Worm (Caenorhabditis elegans) whole organism, late embryonic: ENCODE data around the gene chtb-2.

Experiments
- C08G9.2 ChIP-seq: sonication (generic microtip); optimal IDR thresholded peaks from 2 replicates; lab custom pipeline; 2016; ENCODE audit warnings: mild to moderate bottlenecking, missing genetic modification characterization, moderate library complexity, missing compliant biosample characterization
- K02D7.2 ChIP-seq: sonication (generic microtip); optimal IDR thresholded peaks from 2 replicates; lab custom pipeline; 2017; ENCODE audit warnings: mild to moderate bottlenecking, missing genetic modification characterization, missing compliant biosample characterization
- ceh-19 ChIP-seq: fragments of 200-800 bp; sonication (Bioruptor generic); optimal IDR thresholded peaks from 2 replicates; lab custom pipeline; 2018; ENCODE audit warnings: mild to moderate bottlenecking, missing genetic modification characterization, missing compliant biosample characterization
- ceh-24 ChIP-seq: sonication (generic microtip); optimal IDR thresholded peaks from 2 replicates; lab custom pipeline; 2016; ENCODE audit warnings: mild to moderate bottlenecking, missing genetic modification characterization, missing compliant biosample characterization
- ceh-30 ChIP-seq: fragments of 150-350 bp; optimal IDR thresholded peaks from 2 replicates; lab custom pipeline; 2014; ENCODE audit warnings: missing biosample characterization, missing genetic modification characterization
- ceh-31 ChIP-seq: sonication (generic microtip); optimal IDR thresholded peaks from 2 replicates; lab custom pipeline; 2016; ENCODE audit warnings: missing genetic modification characterization, missing compliant biosample characterization
- ceh-34 ChIP-seq: sonication (generic microtip); optimal IDR thresholded peaks from 2 replicates; lab custom pipeline; 2016; ENCODE audit warnings: mild to moderate bottlenecking, missing genetic modification characterization, missing compliant biosample characterization
- ceh-48 ChIP-seq: sonication (generic microtip); optimal IDR thresholded peaks from 2 replicates; lab custom pipeline; 2016; ENCODE audit warnings: missing genetic modification characterization, inconsistent platforms, missing compliant biosample characterization
- ceh-6 ChIP-seq: fragments of 200-800 bp; sonication (Bioruptor generic); optimal IDR thresholded peaks from 2 replicates; lab custom pipeline; 2018; ENCODE audit warnings: mild to moderate bottlenecking, missing genetic modification characterization, missing compliant biosample characterization
- ceh-9 ChIP-seq: sonication (generic microtip); optimal IDR thresholded peaks from 2 replicates; lab custom pipeline; 2016; ENCODE audit warnings: mild to moderate bottlenecking, missing genetic modification characterization, inconsistent platforms, missing compliant biosample characterization
- che-1 ChIP-seq: sonication (generic microtip); optimal IDR thresholded peaks from 2 replicates; lab custom pipeline; 2016; ENCODE audit warnings: mild to moderate bottlenecking, missing genetic modification characterization, missing compliant biosample characterization
- dmd-4 ChIP-seq: sonication (generic microtip); optimal IDR thresholded peaks from 2 replicates; lab custom pipeline; 2016; ENCODE audit warnings: borderline replicate concordance, missing genetic modification characterization, missing compliant biosample characterization
- dve-1 ChIP-seq: sonication (generic microtip); optimal IDR thresholded peaks from 2 replicates; lab custom pipeline; 2017; ENCODE audit warnings: antibody characterized with exemption, mild to moderate bottlenecking, missing genetic modification characterization, missing compliant biosample characterization
- elt-2 ChIP-seq: sonication (generic microtip); optimal IDR thresholded peaks from 2 replicates; lab custom pipeline; 2016; ENCODE audit warnings: missing genetic modification reagents, missing genetic modification characterization, missing compliant biosample characterization
- eyg-1 ChIP-seq: sonication (generic microtip); optimal IDR thresholded peaks from 2 replicates; lab custom pipeline; 2016; ENCODE audit warnings: missing genotype, missing genetic modification characterization, missing compliant biosample characterization
- fax-1 ChIP-seq: sonication (generic microtip); optimal IDR thresholded peaks from 2 replicates; lab custom pipeline; 2016; ENCODE audit warnings: missing genotype, missing genetic modification characterization, missing compliant biosample characterization
- hlh-13 ChIP-seq: fragments of 200-800 bp; sonication (Bioruptor generic); optimal IDR thresholded peaks from 2 replicates; lab custom pipeline; 2018; ENCODE audit warnings: mild to moderate bottlenecking, missing genetic modification characterization, missing compliant biosample characterization
- hlh-15 ChIP-seq: sonication (generic microtip); optimal IDR thresholded peaks from 2 replicates; lab custom pipeline; 2016; ENCODE audit warnings: missing genetic modification characterization, missing compliant biosample characterization
- hlh-6 ChIP-seq: sonication (generic microtip); optimal IDR thresholded peaks from 2 replicates; lab custom pipeline; 2016; ENCODE audit warnings: missing genotype, missing genetic modification characterization, missing compliant biosample characterization
- lim-6 ChIP-seq: sonication (generic microtip); optimal IDR thresholded peaks from 2 replicates; lab custom pipeline; 2016; ENCODE audit warnings: missing genetic modification characterization, missing compliant biosample characterization
- madf-2 ChIP-seq: sonication (generic microtip); optimal IDR thresholded peaks from 2 replicates; lab custom pipeline; 2017; ENCODE audit warnings: missing genetic modification characterization, missing compliant biosample characterization
- nfya-1 ChIP-seq: sonication (generic microtip); optimal IDR thresholded peaks from 2 replicates; lab custom pipeline; 2017; ENCODE audit warnings: missing genetic modification characterization, mild to moderate bottlenecking, missing compliant biosample characterization, antibody characterized with exemption, moderate library complexity
- nhr-11 ChIP-seq: fragments of 150-350 bp; optimal IDR thresholded peaks from 2 replicates; lab custom pipeline; 2014; ENCODE audit warnings: missing biosample characterization, missing genetic modification characterization
- npax-4 ChIP-seq: sonication (generic microtip); optimal IDR thresholded peaks from 2 replicates; lab custom pipeline; 2016; ENCODE audit warnings: missing genetic modification characterization, missing compliant biosample characterization
- odd-2 ChIP-seq: sonication (generic microtip); optimal IDR thresholded peaks from 2 replicates; lab custom pipeline; 2017; ENCODE audit warnings: antibody characterized with exemption, mild to moderate bottlenecking, missing genetic modification characterization, missing compliant biosample characterization
- pag-3 ChIP-seq: sonication (generic microtip); optimal IDR thresholded peaks from 2 replicates; lab custom pipeline; 2016; ENCODE audit warnings: missing compliant biosample characterization, missing genetic modification characterization, borderline replicate concordance
- pha-4 ChIP-seq: fragments of 150-350 bp; optimal IDR thresholded peaks from 2 replicates; lab custom pipeline; 2018; ENCODE audit warnings: missing biosample characterization, missing genetic modification reagents, missing genetic modification characterization
- pqm-1 ChIP-seq: sonication (generic microtip); optimal IDR thresholded peaks from 2 replicates; lab custom pipeline; 2016; ENCODE audit warnings: missing genetic modification characterization, missing compliant biosample characterization
- pros-1 ChIP-seq: fragments of 150-350 bp; optimal IDR thresholded peaks from 2 replicates; lab custom pipeline; 2014; ENCODE audit warnings: missing biosample characterization, missing genetic modification reagents, missing genetic modification characterization
- ref-2 ChIP-seq: sonication (generic microtip); optimal IDR thresholded peaks from 2 replicates; lab custom pipeline; 2016; ENCODE audit warnings: missing genetic modification characterization, missing compliant biosample characterization
- syd-9 ChIP-seq: sonication (generic microtip); optimal IDR thresholded peaks from 2 replicates; lab custom pipeline; 2016; ENCODE audit warnings: mild to moderate bottlenecking, missing genetic modification characterization, moderate library complexity, missing compliant biosample characterization
- unc-3 ChIP-seq, 2 experiments: fragments of 200-800 bp in 1 of 2; sonication (Bioruptor generic) in 1 of 2; sonication (generic microtip) in 1 of 2; conservative IDR thresholded peaks in 1 of 2; optimal IDR thresholded peaks in 1 of 2; 2 replicates each; pipeline versions ENCODE4 v1.3.6 to Lab custom; 2016 to 2022; ENCODE audit warnings: missing compliant biosample characterization in 2 of 2, missing genetic modification characterization in 2 of 2, missing genetic modification reagents in 1 of 2
- unc-86 ChIP-seq: sonication (generic microtip); optimal IDR thresholded peaks from 2 replicates; lab custom pipeline; 2016; ENCODE audit warnings: missing genetic modification characterization, missing compliant biosample characterization

Gene chtb-2

DNA sequence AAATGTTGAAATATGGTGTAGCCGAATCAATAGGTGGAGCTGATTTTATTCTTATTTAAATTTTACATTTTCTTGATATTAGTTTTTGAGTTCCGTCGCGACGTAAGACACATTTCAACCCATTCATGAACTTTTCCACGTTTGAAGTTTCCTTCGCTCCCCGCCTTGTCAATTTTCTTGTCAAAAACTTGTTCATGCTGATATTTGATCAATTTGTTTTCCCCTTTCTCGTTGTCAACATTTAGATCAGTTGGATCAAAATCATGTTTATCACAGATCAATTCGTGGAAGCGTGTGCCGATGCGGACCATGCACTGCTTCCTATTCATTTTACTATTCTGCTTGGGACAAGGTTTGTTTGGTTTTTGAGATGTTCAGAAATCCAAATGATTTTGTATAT lies at the start of gene chtb-2:
Gene chtb-2 (plus strand): TSS at position 301 of the 400 bp plus-strand sequence.
- TF ChIP-seq eyg-1 (tag; lab: Kevin White, UChicago): no peak
- no peak for TF ChIP-seq lim-6
- TF ChIP-seq ref-2 (tag; lab: Kevin White, UChicago): no peak
- TF ChIP-seq fax-1 (tag; lab: Kevin White, UChicago): no peak
- TF ChIP-seq pros-1: no peak
- no peak for TF ChIP-seq ceh-31 (tag; lab: Kevin White, UChicago)
- TF ChIP-seq unc-86 (tag; lab: Kevin White, UChicago): no peak
- no peak for TF ChIP-seq odd-2 (tag; lab: Kevin White, UChicago)
- no peak for TF ChIP-seq dve-1
- TF ChIP-seq K02D7.2 (tag; lab: Kevin White, UChicago): no peak
- no peak for TF ChIP-seq che-1
- TF ChIP-seq dmd-4 (tag; lab: Kevin White, UChicago): no peak
- no peak for TF ChIP-seq ceh-30 (tag; lab: Kevin White, UChicago)

DNA sequence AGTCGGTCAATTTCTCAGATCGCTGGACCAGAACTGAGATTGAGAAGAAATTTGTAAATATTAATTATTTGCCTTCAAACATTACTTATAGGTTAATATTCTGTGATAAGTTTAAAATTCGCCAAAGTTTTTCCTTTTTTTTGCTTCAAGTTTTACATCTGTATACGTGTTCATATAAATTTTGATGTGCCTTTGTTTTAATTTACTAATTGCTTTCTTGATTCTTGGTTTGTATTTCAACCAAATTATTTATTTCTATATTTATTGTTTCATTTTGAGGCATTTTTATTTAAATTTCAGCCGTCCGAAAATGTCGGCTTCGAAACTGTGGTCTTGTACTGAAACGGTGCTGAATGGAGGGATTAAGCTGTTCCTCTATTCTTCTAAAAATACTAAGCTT lies 46.7 kb upstream of the chtb-2 start, which contains the start of gene C05D11.1:
Gene C05D11.1 (plus strand): TSS at position 301 of the 400 bp plus-strand sequence.
- TF ChIP-seq pha-4 (tag; lab: Kevin White, UChicago) (no peak), unc-3 (GFP tag; conservative IDR thresholded peaks at IDR 0.05; lab: Robert Waterston, UW) (no peak), unc-3 (tag; optimal IDR thresholded peaks at IDR 0.05; lab: Kevin White, UChicago) (no peak), ceh-48 (tag; lab: Kevin White, UChicago) (no peak), C08G9.2 (tag; lab: Kevin White, UChicago) (no peak), madf-2 (no peak), hlh-6 (tag; lab: Kevin White, UChicago) (no peak), ceh-34 (tag; lab: Kevin White, UChicago) (no peak), ceh-19 (GFP tag; lab: Kevin White, UChicago) (no peak), nhr-11 (no peak), nfya-1 (tag; lab: Kevin White, UChicago) (no peak)
- TF ChIP-seq, all 69 proteins: peak for 0

DNA sequence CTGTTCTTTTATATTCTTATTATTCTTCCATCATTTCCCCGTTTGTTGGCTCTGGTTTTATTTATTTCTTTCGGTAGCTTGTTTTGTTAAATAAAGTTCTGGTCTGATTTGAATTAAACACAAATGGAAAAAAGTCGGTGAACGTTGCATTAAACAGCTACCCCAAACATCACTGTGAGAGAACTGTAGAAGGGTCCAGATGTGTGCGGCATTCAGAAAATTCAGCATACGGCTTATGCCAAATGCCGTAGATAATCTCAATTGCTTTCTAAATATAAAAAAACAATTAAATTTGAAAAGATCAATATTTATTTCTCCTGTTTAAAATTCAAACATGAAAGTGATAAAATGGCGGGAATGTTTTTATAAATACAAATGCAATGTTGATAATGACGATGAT lies 43.2 kb upstream of the chtb-2 start:
- TF ChIP-seq pros-1: no peak
- TF ChIP-seq hlh-15 (tag; lab: Kevin White, UChicago): no peak
- no peak for TF ChIP-seq che-1
- no peak for TF ChIP-seq ceh-30 (tag; lab: Kevin White, UChicago)
- no peak for TF ChIP-seq hlh-13 (GFP tag; lab: Kevin White, UChicago)
- no peak for TF ChIP-seq ceh-6 (GFP tag; lab: Kevin White, UChicago)
- no peak for TF ChIP-seq ceh-9
- no peak for TF ChIP-seq ceh-24 (tag; lab: Kevin White, UChicago)
- no peak for TF ChIP-seq npax-4 (tag; lab: Kevin White, UChicago)
- no peak for TF ChIP-seq pqm-1 (tag; lab: Kevin White, UChicago)
- no peak for TF ChIP-seq pag-3 (tag; lab: Kevin White, UChicago)
- TF ChIP-seq elt-2 (tag; lab: Kevin White, UChicago): no peak
- no peak for TF ChIP-seq syd-9

DNA sequence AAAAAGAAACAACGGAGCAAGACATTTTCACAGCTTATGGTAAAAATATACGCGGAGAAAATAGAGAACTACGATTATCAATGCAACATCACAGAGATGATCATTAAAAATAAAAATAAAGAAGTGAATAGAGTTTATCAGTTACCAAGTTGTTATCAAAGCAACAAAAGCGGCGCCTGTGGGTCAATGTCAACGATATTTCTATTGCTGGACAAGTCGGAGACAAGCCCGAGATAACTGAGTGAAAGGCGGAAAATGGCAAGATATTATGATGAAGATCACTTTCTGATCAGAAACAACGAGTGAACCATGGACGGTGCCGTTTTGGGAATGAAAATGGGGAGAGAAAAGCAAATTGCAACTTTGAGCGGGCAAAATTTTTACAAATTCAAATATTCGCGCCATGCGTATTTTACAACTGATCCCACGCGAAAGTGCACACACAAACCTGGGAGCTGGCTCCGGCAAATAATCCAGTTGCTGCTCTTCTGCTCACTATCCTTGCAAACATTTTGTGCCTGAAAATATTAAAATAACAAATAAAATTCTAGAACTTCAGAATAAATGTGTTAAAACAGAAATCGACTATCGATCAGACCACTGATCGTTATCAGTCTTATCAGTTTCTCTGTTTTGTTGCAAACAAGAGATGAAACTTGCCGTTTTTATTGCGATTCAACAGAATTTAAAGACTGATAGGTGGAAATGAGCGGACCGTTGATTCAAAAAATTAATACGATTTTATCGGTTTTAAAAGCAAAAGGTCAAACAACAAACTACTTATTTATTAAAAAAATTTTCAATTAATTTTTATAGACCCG lies 40.5 kb upstream of the chtb-2 start, which contains the start of gene mel-32:
Gene mel-32 (minus strand): TSS at position 696 of the 821 bp plus-strand sequence.
- TF ChIP-seq madf-2 (no peak), elt-2 (tag; lab: Kevin White, UChicago) (peak; percentile 61)
